Fruit fly (Drosophila melanogaster) whole organism: ENCODE data around the gene CG6770.

Experiments
- EcR ChIP-seq, 2 experiments: fragments of >200 bp; optimal IDR thresholded peaks; 2 replicates each; lab custom pipeline; 2017; ENCODE audit warnings: missing biosample characterization in 2 of 2, missing genetic modification characterization in 2 of 2, missing genetic modification reagents in 2 of 2
- psq ChIP-seq: fragments of >200 bp; optimal IDR thresholded peaks from 2 replicates; lab custom pipeline; 2017

DNA sequence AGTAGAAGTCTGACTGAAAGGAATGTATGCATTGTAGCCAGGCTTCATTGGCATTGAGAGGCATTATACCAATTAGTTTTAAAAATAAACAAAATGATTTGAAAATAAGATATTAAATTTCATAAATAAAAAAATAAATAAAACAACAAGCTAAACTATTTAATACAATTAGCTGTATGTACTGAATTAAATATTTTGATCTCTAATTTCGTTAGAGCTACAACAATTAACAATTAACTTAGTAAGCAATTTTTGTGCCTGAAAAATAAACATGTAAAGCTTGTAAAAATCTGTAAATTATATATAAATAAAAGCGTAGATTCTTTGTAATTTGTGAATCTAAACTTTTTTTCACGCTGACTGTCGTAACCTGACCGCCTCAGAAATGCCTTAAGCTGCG lies 38.1 kb downstream of the CG6770 start, which contains the start of gene Rh5:
- no peak for TF ChIP-seq psq
- TF ChIP-seq EcR (GFP tag; optimal IDR thresholded peaks at IDR 0.05; lab: Kevin White, UChicago) = no peak
